Worm (Caenorhabditis elegans) whole organism, L3 larva: ENCODE results near the gene Y47D7A.9.

Experiments
- egl-27 ChIP-seq: sonication (generic microtip); optimal IDR thresholded peaks from 4 replicates; lab custom pipeline; 2017; ENCODE audit warnings: missing biosample characterization, missing genetic modification reagents, missing genetic modification characterization
- egl-5 ChIP-seq: fragments of 150-350 bp; optimal IDR thresholded peaks from 2 replicates; lab custom pipeline; 2017; ENCODE audit warnings: missing biosample characterization, missing genetic modification reagents, missing genetic modification characterization, inconsistent platforms
- elt-3 ChIP-seq, 3 experiments: fragments of 150-350 bp in 1 of 3; sonication (generic microtip) in 2 of 3; optimal IDR thresholded peaks; 2 replicates in 2 of 3; 4 replicates in 1 of 3; lab custom pipeline; 2014 to 2017; ENCODE audit warnings: missing biosample characterization in 3 of 3, missing genetic modification characterization in 3 of 3
- fkh-10 ChIP-seq: sonication (generic microtip); optimal IDR thresholded peaks from 2 replicates; lab custom pipeline; 2017; ENCODE audit warnings: missing biosample characterization, missing genetic modification reagents, missing genetic modification characterization

ce11 chrV:4421475-4421874 is 2.3 kb downstream of the Y47D7A.9 start, which contains the start of gene skr-14:
- TF ChIP-seq elt-3 (tag; optimal IDR thresholded peaks at IDR 0.05; lab: Kevin White, UChicago), result no peak
- TF ChIP-seq egl-27, result no peak
- TF ChIP-seq fkh-10 (GFP tag; lab: Kevin White, UChicago), result no peak
- TF ChIP-seq egl-5 (tag; lab: Kevin White, UChicago), result no peak
